Worm (Caenorhabditis elegans) whole organism, L1 larva: Measurements from ENCODE around the gene ZC506.1.

Experiments
- C16A3.4 ChIP-seq: fragments of 150-350 bp; optimal IDR thresholded peaks from 2 replicates; lab custom pipeline; 2014; ENCODE audit warnings: missing biosample characterization, missing genetic modification characterization
- F16B12.6 ChIP-seq: fragments of 150-350 bp; optimal IDR thresholded peaks from 2 replicates; lab custom pipeline; 2014; ENCODE audit warnings: missing biosample characterization, missing genetic modification characterization
- elt-2 ChIP-seq: sonication (generic microtip); optimal IDR thresholded peaks from 2 replicates; lab custom pipeline; 2016; ENCODE audit warnings: missing genetic modification characterization, mild to moderate bottlenecking, inconsistent platforms, missing compliant biosample characterization, missing genetic modification reagents
- lir-3 ChIP-seq: sonication (generic microtip); optimal IDR thresholded peaks from 2 replicates; lab custom pipeline; 2016; ENCODE audit warnings: mild to moderate bottlenecking, missing genetic modification characterization, moderate library complexity, missing compliant biosample characterization; ENCODE audit not compliant: poor library complexity
- mdl-1 ChIP-seq, 2 experiments: fragments of 150-350 bp; optimal IDR thresholded peaks; 2 replicates each; lab custom pipeline; 2014 to 2017; ENCODE audit warnings: missing biosample characterization in 2 of 2, missing genetic modification characterization in 2 of 2, inconsistent platforms in 1 of 2
- nhr-12 ChIP-seq: sonication (generic microtip); optimal IDR thresholded peaks from 2 replicates; lab custom pipeline; 2017; ENCODE audit warnings: missing biosample characterization, missing genetic modification characterization
- snpc-4 ChIP-seq: fragments of 150-350 bp; optimal IDR thresholded peaks from 2 replicates; lab custom pipeline; 2014; ENCODE audit warnings: missing biosample characterization, missing genetic modification characterization
- unc-30 ChIP-seq: sonication (generic microtip); optimal IDR thresholded peaks from 2 replicates; lab custom pipeline; 2017; ENCODE audit warnings: missing biosample characterization, missing genetic modification characterization
- ztf-11 ChIP-seq, 2 experiments: sonication (generic microtip); optimal IDR thresholded peaks; 2 replicates each; lab custom pipeline; 2016 to 2017; ENCODE audit warnings: missing genetic modification characterization in 2 of 2, missing biosample characterization in 1 of 2, missing compliant biosample characterization in 1 of 2

- no peak for TF ChIP-seq F16B12.6 (tag; lab: Kevin White, UChicago)
- no peak for TF ChIP-seq C16A3.4 (tag; lab: Kevin White, UChicago)
- no peak for TF ChIP-seq lir-3
- TF ChIP-seq mdl-1 (tag; optimal IDR thresholded peaks at IDR 0.05; lab: Kevin White, UChicago), result no peak
- no peak for TF ChIP-seq unc-30 (tag; lab: Kevin White, UChicago)
- no peak for TF ChIP-seq snpc-4 (tag; lab: Kevin White, UChicago)
- no peak for TF ChIP-seq nhr-12 (tag; lab: Kevin White, UChicago)
- TF ChIP-seq ztf-11 (tag; optimal IDR thresholded peaks at IDR 0.05; lab: Kevin White, UChicago), result no peak
- TF ChIP-seq elt-2 (tag; lab: Kevin White, UChicago), result no peak
Measured at ce11 chrX:9938537-9938936, 20.2 kb upstream of the ZC506.1 start, which contains the start of the genes C17G1.5 and C17G1.14.
